Worm (Caenorhabditis elegans) whole organism, L2 larva: ENCODE data around the gene sqv-1.

Experiments used
- ama-1 ChIP-seq: fragments of 150-350 bp; optimal IDR thresholded peaks from 2 replicates; lab custom pipeline; 2018; ENCODE audit warnings: inconsistent platforms
- elt-1 ChIP-seq: fragments of 150-350 bp; optimal IDR thresholded peaks from 2 replicates; lab custom pipeline; 2014; ENCODE audit warnings: missing biosample characterization, missing genetic modification characterization
- lin-13 ChIP-seq: fragments of 150-350 bp; optimal IDR thresholded peaks from 2 replicates; lab custom pipeline; 2014; ENCODE audit warnings: missing biosample characterization, missing genetic modification reagents, missing genetic modification characterization
- lin-39 ChIP-seq: fragments of 150-350 bp; optimal IDR thresholded peaks from 2 replicates; lab custom pipeline; 2014; ENCODE audit warnings: missing biosample characterization, missing genetic modification reagents, missing genetic modification characterization
- skn-1 ChIP-seq: sonication (generic microtip); optimal IDR thresholded peaks from 2 replicates; lab custom pipeline; 2017; ENCODE audit warnings: missing biosample characterization, missing genetic modification characterization
- snpc-4 ChIP-seq: fragments of 150-350 bp; optimal IDR thresholded peaks from 2 replicates; lab custom pipeline; 2014; ENCODE audit warnings: missing biosample characterization, missing genetic modification characterization
- zag-1 ChIP-seq: fragments of 150-350 bp; optimal IDR thresholded peaks from 2 replicates; lab custom pipeline; 2014; ENCODE audit warnings: missing biosample characterization, missing genetic modification characterization

- TF ChIP-seq ama-1 (lab: Kevin White, UChicago): no peak
- TF ChIP-seq lin-39: no peak
- TF ChIP-seq zag-1 (tag; lab: Kevin White, UChicago): no peak
- TF ChIP-seq lin-13: no peak
- TF ChIP-seq elt-1 (tag; lab: Kevin White, UChicago): no peak
- TF ChIP-seq skn-1 (tag; lab: Kevin White, UChicago): no peak
- TF ChIP-seq snpc-4 (tag; lab: Kevin White, UChicago): no peak
These were observed 15.4 kb upstream of the sqv-1 start, which contains the start of gene F17E9.5 for ce11 chrIV:8345518-8345917.
